Worm (Caenorhabditis elegans) whole organism, L4 larva: Measurements from ENCODE around the gene unc-47.

Experiments used
- F49E8.2 ChIP-seq: sonication (generic microtip); optimal IDR thresholded peaks from 2 replicates; lab custom pipeline; 2016; ENCODE audit warnings: missing compliant biosample characterization, mild to moderate bottlenecking, missing genetic modification characterization, borderline replicate concordance
- ces-1 ChIP-seq: fragments of 150-350 bp; sonication (generic microtip); optimal IDR thresholded peaks from 4 replicates; lab custom pipeline; 2014; ENCODE audit warnings: missing biosample characterization, missing genetic modification reagents, missing genetic modification characterization
- dmd-6 ChIP-seq: fragments of 200-800 bp; sonication (Bioruptor generic); IDR thresholded peaks from 2 replicates; pipeline ENCODE4 v1.3.6; 2022; ENCODE audit warnings: missing genetic modification reagents, missing genetic modification characterization, missing compliant biosample characterization
- egl-27 ChIP-seq: sonication (generic microtip); optimal IDR thresholded peaks from 3 replicates; lab custom pipeline; 2017; ENCODE audit warnings: missing biosample characterization, missing genetic modification reagents, missing genetic modification characterization

- TF ChIP-seq dmd-6 (GFP tag; lab: Robert Waterston, UW) (no peak), F49E8.2 (tag; lab: Kevin White, UChicago) (no peak), ces-1 (GFP tag; lab: Kevin White, UChicago) (no peak), egl-27 (tag; lab: Kevin White, UChicago) (no peak)
These were observed 47.9 kb upstream of the unc-47 start, which contains the start of gene paml-1 for ce11 chrIII:10233979-10234378.
